Worm (Caenorhabditis elegans): ENCODE data around the gene R10H1.1.

R10H1.1 gene

ce11 chrII:7542952-7543351 is 48.7 kb downstream of the R10H1.1 start:
- TF ChIP-seq ahr-1 (tag; optimal IDR thresholded peaks at IDR 0.05) (no peak), ceh-14 (tag; optimal IDR thresholded peaks at IDR 0.05) (no peak), pqm-1 (tag; optimal IDR thresholded peaks at IDR 0.05) (no peak), ets-4 (tag; optimal IDR thresholded peaks at IDR 0.05) (no peak), tbx-2 (tag; optimal IDR thresholded peaks at IDR 0.05) (no peak), fkh-6 (tag; optimal IDR thresholded peaks at IDR 0.05) (no peak)

- TF ChIP-seq unc-55 (GFP tag; optimal IDR thresholded peaks at IDR 0.05), result no peak
Measured at ce11 chrII:7543808-7544207, 49.6 kb downstream of the R10H1.1 start, which contains the start of gene rol-8. Gene rol-8, plus strand, starts transcription at chrII:7544108.

ce11 chrII:7544782-7545181 is 50.5 kb downstream of the R10H1.1 start:
- TF ChIP-seq ceh-18 (tag; optimal IDR thresholded peaks at IDR 0.05) (no peak), syd-9 (tag; optimal IDR thresholded peaks at IDR 0.05) (no peak), unc-3 (GFP tag; conservative IDR thresholded peaks at IDR 0.05) (no peak), unc-3 (tag; optimal IDR thresholded peaks at IDR 0.05) (no peak), C08G9.2 (tag; optimal IDR thresholded peaks at IDR 0.05) (no peak), sox-4 (tag; optimal IDR thresholded peaks at IDR 0.05) (no peak), hlh-8 (tag; optimal IDR thresholded peaks at IDR 0.05) (no peak), pros-1 (tag; optimal IDR thresholded peaks at IDR 0.05) (no peak), ceh-34 (tag; optimal IDR thresholded peaks at IDR 0.05) (no peak), pag-3 (tag; optimal IDR thresholded peaks at IDR 0.05; ENCODE audit: borderline replicate concordance) (no peak), pat-9 (tag; optimal IDR thresholded peaks at IDR 0.05) (no peak), zip-5 (tag; optimal IDR thresholded peaks at IDR 0.05) (no peak), unc-86 (tag; optimal IDR thresholded peaks at IDR 0.05) (no peak), eyg-1 (tag; optimal IDR thresholded peaks at IDR 0.05) (no peak), ceh-9 (tag; optimal IDR thresholded peaks at IDR 0.05) (no peak), fax-1 (tag; optimal IDR thresholded peaks at IDR 0.05) (no peak), ceh-45 (GFP tag; IDR thresholded peaks at IDR 0.05) (no peak)

- no peak for TF ChIP-seq syd-9 (tag; optimal IDR thresholded peaks at IDR 0.05)
- no peak for TF ChIP-seq madf-2 (tag; optimal IDR thresholded peaks at IDR 0.05)
- TF ChIP-seq hlh-6 (tag; optimal IDR thresholded peaks at IDR 0.05), result no peak
- TF ChIP-seq C08G9.2 (tag; optimal IDR thresholded peaks at IDR 0.05), result no peak
- no peak for TF ChIP-seq hlh-30 (tag; optimal IDR thresholded peaks at IDR 0.05; ENCODE audit: insufficient read depth)
- no peak for TF ChIP-seq pax-1 (tag; optimal IDR thresholded peaks at IDR 0.05)
- no peak for TF ChIP-seq ceh-2 (tag; optimal IDR thresholded peaks at IDR 0.05)
- no peak for TF ChIP-seq nhr-232 (tag; optimal IDR thresholded peaks at IDR 0.05)
- TF ChIP-seq tbx-7 (tag; optimal IDR thresholded peaks at IDR 0.05), result no peak
- TF ChIP-seq hlh-15 (tag; optimal IDR thresholded peaks at IDR 0.05), result no peak
- no peak for TF ChIP-seq nhr-11 (tag; optimal IDR thresholded peaks at IDR 0.05)
- TF ChIP-seq hlh-8 (tag; optimal IDR thresholded peaks at IDR 0.05), result no peak
- TF ChIP-seq unc-55 (GFP tag; optimal IDR thresholded peaks at IDR 0.05), result no peak
- TF ChIP-seq elt-2 (tag; optimal IDR thresholded peaks at IDR 0.05), result no peak
- TF ChIP-seq ceh-24 (tag; optimal IDR thresholded peaks at IDR 0.05), result no peak
- no peak for TF ChIP-seq odd-2 (tag; optimal IDR thresholded peaks at IDR 0.05)
- no peak for TF ChIP-seq ztf-16 (tag; optimal IDR thresholded peaks at IDR 0.05)
- no peak for TF ChIP-seq eyg-1 (tag; optimal IDR thresholded peaks at IDR 0.05)
Measured at ce11 chrII:7545364-7545763, 51.1 kb downstream of the R10H1.1 start.

Data from whole organism, late embryonic.